Fruit fly (Drosophila melanogaster) whole organism, prepupa: ENCODE results near the gene msps.
A peak's percentile ranks its signal among the peaks of the same experiment; 100 is the strongest.

Source experiments
- Blimp-1 ChIP-seq: fragments of 200-800 bp; sonication (Bioruptor generic); optimal IDR thresholded peaks from 3 replicates; lab custom pipeline; 2017; ENCODE audit warnings: missing biosample characterization, missing genetic modification characterization, mild to moderate bottlenecking, moderate library complexity, missing genetic modification reagents
- CG10631 ChIP-seq: fragments of 200-800 bp; sonication (Bioruptor generic); optimal IDR thresholded peaks from 2 replicates; lab custom pipeline; 2016; ENCODE audit warnings: missing biosample characterization, missing genetic modification characterization
- CG10669 ChIP-seq: fragments of 200-800 bp; sonication (Bioruptor generic); optimal IDR thresholded peaks from 3 replicates; lab custom pipeline; 2018; ENCODE audit warnings: missing biosample characterization, mild to moderate bottlenecking, missing genetic modification characterization, moderate library complexity
- CG11294 ChIP-seq: fragments of 200-800 bp; sonication (Bioruptor generic); IDR thresholded peaks from 2 replicates; pipeline ENCODE4 v1.3.6; 2022; ENCODE audit warnings: missing biosample characterization, missing genetic modification characterization
- CG15336 ChIP-seq: fragments of 200-800 bp; sonication (Bioruptor generic); IDR thresholded peaks from 2 replicates; pipeline ENCODE4 v1.3.6; 2022; ENCODE audit warnings: missing biosample characterization, missing genetic modification characterization
- CG3919 ChIP-seq: fragments of 200-800 bp; sonication (Bioruptor generic); optimal IDR thresholded peaks from 3 replicates; lab custom pipeline; 2016; ENCODE audit warnings: missing biosample characterization, missing genetic modification characterization
- CG8319 ChIP-seq: fragments of 200-800 bp; sonication (Bioruptor generic); optimal IDR thresholded peaks from 3 replicates; lab custom pipeline; 2016; ENCODE audit warnings: missing biosample characterization, missing genetic modification characterization
- CG8632 ChIP-seq: fragments of 200-800 bp; sonication (Bioruptor generic); optimal IDR thresholded peaks from 3 replicates; lab custom pipeline; 2016; ENCODE audit warnings: missing biosample characterization, missing genetic modification characterization
- Eip78C ChIP-seq: fragments of 200-800 bp; sonication (Bioruptor generic); peaks from one replicate; lab custom pipeline; 2016; ENCODE audit warnings: missing biosample characterization, missing genetic modification characterization
- Ets96B ChIP-seq: fragments of 200-800 bp; optimal IDR thresholded peaks from 2 replicates; lab custom pipeline; 2019; ENCODE audit warnings: missing biosample characterization, mild to moderate bottlenecking, missing genetic modification characterization, moderate library complexity
- Hr4 ChIP-seq: fragments of 200-800 bp; sonication (Bioruptor generic); optimal IDR thresholded peaks from 3 replicates; lab custom pipeline; 2016; ENCODE audit warnings: missing biosample characterization, missing genetic modification characterization
- Lpt ChIP-seq: fragments of 200-800 bp; sonication (Bioruptor generic); optimal IDR thresholded peaks from 3 replicates; lab custom pipeline; 2016; ENCODE audit warnings: missing biosample characterization, missing genetic modification characterization
- Sox14 ChIP-seq: fragments of 200-800 bp; sonication (Bioruptor generic); optimal IDR thresholded peaks from 3 replicates; lab custom pipeline; 2016; ENCODE audit warnings: missing biosample characterization, missing genetic modification characterization
- cyc ChIP-seq: fragments of 200-800 bp; sonication (Bioruptor generic); optimal IDR thresholded peaks from 3 replicates; lab custom pipeline; 2016; ENCODE audit warnings: missing biosample characterization, missing genetic modification characterization
- dac ChIP-seq: fragments of 200-800 bp; sonication (Bioruptor generic); optimal IDR thresholded peaks from 2 replicates; lab custom pipeline; 2017; ENCODE audit warnings: missing biosample characterization, mild to moderate bottlenecking, missing genetic modification characterization
- eg ChIP-seq: fragments of 200-800 bp; sonication (Bioruptor generic); IDR thresholded peaks from 3 replicates; pipeline ENCODE4 v1.3.6; 2022; ENCODE audit warnings: missing biosample characterization, missing genetic modification characterization
- esn ChIP-seq: fragments of 200-800 bp; sonication (Bioruptor generic); optimal IDR thresholded peaks from 2 replicates; lab custom pipeline; 2016; ENCODE audit warnings: missing biosample characterization, mild to moderate bottlenecking, missing genetic modification characterization, moderate library complexity
- svp ChIP-seq: fragments of 200-800 bp; sonication (Bioruptor generic); peaks from one replicate; lab custom pipeline; 2016; ENCODE audit warnings: missing biosample characterization, missing genetic modification characterization
- topi ChIP-seq: fragments of 200-800 bp; sonication (Bioruptor generic); optimal IDR thresholded peaks from 3 replicates; lab custom pipeline; 2016; ENCODE audit warnings: missing biosample characterization, missing genetic modification characterization

The msps gene

DNA sequence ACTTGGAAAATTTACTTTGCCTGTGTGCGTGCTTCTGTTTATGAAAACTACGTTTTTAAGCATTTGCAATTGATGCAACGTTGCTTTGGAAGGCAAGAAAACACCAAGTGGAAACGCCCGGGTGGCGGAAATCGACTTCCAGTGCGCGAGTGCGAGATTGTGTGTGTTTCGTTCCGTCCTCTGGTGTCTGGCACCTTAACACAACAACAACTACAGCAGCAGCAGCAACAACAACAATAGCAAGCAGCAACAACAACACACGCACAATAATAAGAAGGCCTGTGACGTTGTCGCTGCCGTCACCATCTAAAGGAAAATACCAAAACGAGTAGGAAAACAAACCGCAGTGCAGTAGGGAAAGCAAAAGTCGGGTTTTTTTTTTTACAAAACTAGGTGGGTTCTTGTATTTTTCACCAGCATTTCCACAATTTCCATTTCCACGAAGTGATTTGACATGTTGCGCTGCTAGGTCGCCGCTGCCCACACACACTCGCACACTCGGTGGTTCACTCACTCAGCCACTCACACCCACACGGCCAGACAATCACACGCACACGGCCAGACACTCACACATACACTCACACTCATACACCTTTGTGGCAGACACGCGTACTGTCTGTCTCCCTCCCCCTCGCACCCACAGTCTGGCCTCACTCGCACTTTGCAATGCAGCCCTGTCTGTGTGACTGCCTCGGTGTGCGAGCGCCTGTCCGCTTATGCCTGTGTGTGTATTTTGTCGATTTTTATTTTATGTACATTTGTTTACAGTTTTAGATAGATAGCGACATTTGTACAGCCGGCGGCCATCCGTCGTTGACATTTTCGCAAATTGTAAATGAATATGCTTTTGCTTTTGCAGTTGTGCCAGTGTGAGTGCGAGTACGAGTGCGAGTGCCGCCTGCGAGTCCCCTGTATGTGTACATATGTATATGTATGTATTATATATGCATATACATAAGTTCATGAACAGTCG is 49.0 kb downstream of the msps start (continued):
- TF ChIP-seq topi (GFP tag; lab: Kevin White, UChicago) (peak; percentile 26), CG11294 (peak; percentile 18; the same call in 1 of the 2 replicates), CG10631 (GFP tag; lab: Kevin White, UChicago) (no peak), dac (GFP tag; lab: Kevin White, UChicago) (peak; percentile 7), esn (peak; percentile 46), CG10669 (GFP tag; lab: Kevin White, UChicago) (no peak), Lpt (GFP tag; lab: Kevin White, UChicago) (peak; percentile 76), eg (GFP tag; lab: Robert Waterston, UW) (peak; percentile 39; the same call in 1 of the 3 replicates), cyc (GFP tag; lab: Kevin White, UChicago) (peak; percentile 10), Eip78C (peak; percentile 87), CG3919 (GFP tag; lab: Kevin White, UChicago) (peak; percentile 49)

DNA sequence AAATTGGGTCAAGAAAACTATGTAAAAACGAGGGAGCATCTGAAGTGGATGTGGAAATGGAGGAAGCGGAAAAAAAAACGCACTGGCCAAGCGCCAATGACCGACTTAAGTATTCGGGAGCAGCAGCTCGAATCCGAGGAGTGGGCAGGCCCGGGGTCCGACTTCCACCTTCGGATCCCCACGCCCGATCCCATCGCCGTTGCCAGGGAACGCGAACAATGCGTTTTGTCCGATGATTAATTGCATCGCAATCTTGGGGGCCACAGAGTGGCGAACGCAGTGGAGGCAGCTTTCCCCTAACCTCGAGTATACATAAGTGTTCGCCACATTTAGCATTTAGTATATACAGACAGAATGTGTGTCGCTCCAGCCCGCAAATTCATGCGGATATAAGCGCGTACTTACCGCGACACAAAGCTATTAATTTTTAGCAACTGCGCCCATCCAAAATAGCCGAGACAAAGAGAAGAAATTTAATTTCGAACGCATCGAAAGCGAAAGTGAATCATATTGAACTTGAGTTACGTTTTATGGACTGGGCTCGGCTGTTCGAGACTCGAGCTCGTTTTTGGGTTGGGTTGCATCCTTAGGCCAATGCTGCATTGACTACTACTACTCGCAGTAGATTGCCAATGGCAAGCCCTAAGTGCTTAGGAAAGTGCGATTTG is 55.3 kb downstream of the msps start:
- no peak for TF ChIP-seq Ets96B (tag; lab: Kevin White, UChicago)
- no peak for TF ChIP-seq CG8319 (GFP tag; lab: Kevin White, UChicago)
- TF ChIP-seq Hr4 (GFP tag; lab: Kevin White, UChicago), result no peak
- no peak for TF ChIP-seq CG8632 (GFP tag; lab: Kevin White, UChicago)
- TF ChIP-seq CG15336, result no peak
- peak; percentile 44 for TF ChIP-seq Eip78C
- TF ChIP-seq Blimp-1 (GFP tag; lab: Kevin White, UChicago), result peak; percentile 75
- TF ChIP-seq Sox14, result no peak
- TF ChIP-seq Lpt (GFP tag; lab: Kevin White, UChicago), result no peak
- TF ChIP-seq svp, result peak; percentile 75
